Worm (Caenorhabditis elegans): ENCODE results near the gene atp-4.

atp-4 gene

DNA sequence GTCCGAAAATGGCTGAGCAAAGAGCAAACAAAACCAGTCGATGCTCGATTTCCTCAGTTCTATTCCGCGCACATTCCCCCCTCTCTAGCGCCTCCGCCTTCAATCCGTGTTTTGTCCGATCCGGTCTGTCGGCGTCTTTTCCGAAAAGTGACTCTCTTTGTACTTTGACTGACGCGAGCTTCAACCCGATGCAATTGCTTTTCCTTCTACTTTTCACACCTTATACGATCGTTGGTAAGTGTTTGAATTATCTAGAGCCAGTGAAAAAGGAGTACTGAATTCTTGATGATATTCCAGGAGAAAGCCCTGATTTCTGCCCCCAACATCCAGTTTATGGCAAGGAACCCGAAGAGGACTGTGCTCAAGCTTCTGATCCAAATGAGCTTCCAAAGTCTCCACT lies 11.9 kb downstream of the atp-4 start, which contains the start of gene cht-6:
TSS of gene cht-6 (plus strand) at position 9 of the 400 bp plus-strand sequence.
- no peak for TF ChIP-seq ama-1 (optimal IDR thresholded peaks at IDR 0.05)
- no peak for TF ChIP-seq tbx-11 (GFP tag; IDR thresholded peaks at IDR 0.05)
- no peak for TF ChIP-seq hmg-4 (GFP tag; optimal IDR thresholded peaks at IDR 0.05)
- no peak for TF ChIP-seq F13C5.2 (tag; optimal IDR thresholded peaks at IDR 0.05)

DNA sequence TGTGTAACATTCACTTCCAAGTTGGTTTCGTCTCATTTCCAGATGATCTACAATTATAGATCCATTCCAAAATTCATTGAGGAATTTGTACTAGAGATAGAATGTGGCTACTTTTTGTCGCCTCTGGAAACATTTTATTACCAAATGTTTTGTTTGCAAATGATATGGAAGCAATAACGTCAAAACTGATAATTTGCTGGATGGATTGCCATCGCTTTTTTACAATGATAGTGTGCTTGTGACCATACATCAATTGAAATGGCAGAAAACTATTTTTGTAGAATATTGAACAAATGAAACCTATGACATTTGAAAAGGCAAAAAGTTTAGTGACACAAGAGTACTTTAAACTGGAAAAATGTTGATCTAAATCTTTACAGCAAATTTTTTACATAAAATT lies 12.4 kb downstream of the atp-4 start:
- TF ChIP-seq F13C5.2 (tag; optimal IDR thresholded peaks at IDR 0.05) (no peak), ets-7 (tag; optimal IDR thresholded peaks at IDR 0.05) (no peak), ceh-13 (GFP tag; optimal IDR thresholded peaks at IDR 0.05) (no peak), flt-1 (GFP tag; IDR thresholded peaks at IDR 0.05) (no peak), tbx-11 (GFP tag; IDR thresholded peaks at IDR 0.05) (no peak), hnd-1 (tag; optimal IDR thresholded peaks at IDR 0.05) (no peak), sea-1 (GFP tag; conservative IDR thresholded peaks at IDR 0.05) (no peak), scrt-1 (GFP tag; IDR thresholded peaks at IDR 0.05) (no peak), hmg-4 (GFP tag; optimal IDR thresholded peaks at IDR 0.05) (no peak), aly-1 (tag; optimal IDR thresholded peaks at IDR 0.05) (no peak), ama-1 (optimal IDR thresholded peaks at IDR 0.05) (no peak), tra-4 (tag; optimal IDR thresholded peaks at IDR 0.05) (no peak), pes-1 (GFP tag; IDR thresholded peaks at IDR 0.05) (no peak), ceh-36 (tag; optimal IDR thresholded peaks at IDR 0.05) (no peak), B0310.2 (tag; optimal IDR thresholded peaks at IDR 0.05) (no peak), hmbx-1 (tag; optimal IDR thresholded peaks at IDR 0.05) (no peak)

DNA sequence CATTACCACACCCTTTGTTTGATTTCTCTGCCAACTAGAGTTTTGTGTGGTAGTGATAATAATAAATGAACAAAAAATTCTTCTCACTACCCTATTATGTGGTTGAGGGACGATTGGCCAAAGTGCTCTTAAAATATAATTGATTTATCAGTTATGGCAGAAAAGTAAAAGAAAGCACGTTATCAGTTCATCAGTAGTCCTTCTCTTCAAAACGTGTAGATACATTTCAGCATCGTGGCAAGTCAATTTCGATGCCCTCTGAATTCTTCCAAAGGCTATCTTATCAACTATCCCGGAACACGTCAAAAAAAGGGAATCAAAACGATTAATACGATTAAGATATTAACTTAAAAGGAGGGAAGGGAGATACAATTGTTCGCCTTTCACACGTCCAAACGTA lies 13.9 kb downstream of the atp-4 start:
- TF ChIP-seq hmbx-1 (tag; optimal IDR thresholded peaks at IDR 0.05) (no peak), ceh-13 (GFP tag; optimal IDR thresholded peaks at IDR 0.05) (no peak), hmg-4 (GFP tag; optimal IDR thresholded peaks at IDR 0.05) (no peak), pes-1 (GFP tag; IDR thresholded peaks at IDR 0.05) (no peak), tbx-37 (GFP tag; conservative IDR thresholded peaks at IDR 0.05) (no peak), ets-7 (tag; optimal IDR thresholded peaks at IDR 0.05) (no peak), aly-1 (tag; optimal IDR thresholded peaks at IDR 0.05) (no peak), sea-1 (GFP tag; conservative IDR thresholded peaks at IDR 0.05) (no peak)

DNA sequence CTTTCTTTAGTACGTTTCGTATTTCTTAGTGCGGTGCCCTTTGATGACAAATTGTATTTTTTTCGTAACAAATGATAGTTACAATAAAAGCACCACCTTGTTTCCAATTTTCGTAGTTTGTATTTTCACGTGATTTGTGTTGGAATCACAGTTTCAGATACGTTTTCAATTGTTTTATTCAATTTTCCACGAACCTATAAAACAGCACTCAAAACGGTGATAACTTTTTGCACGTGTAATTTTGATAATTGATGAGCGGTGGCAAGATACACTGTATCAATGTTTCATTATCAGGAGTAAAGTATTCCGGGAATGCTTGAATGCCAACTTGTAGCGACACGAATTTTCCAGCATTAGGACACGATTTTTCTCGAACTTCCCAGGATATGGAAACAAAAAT lies 15.8 kb downstream of the atp-4 start:
- TF ChIP-seq F13C5.2 (tag; optimal IDR thresholded peaks at IDR 0.05) = no peak
- no peak for TF ChIP-seq ceh-13 (GFP tag; optimal IDR thresholded peaks at IDR 0.05)
- TF ChIP-seq hnd-1 (tag; optimal IDR thresholded peaks at IDR 0.05) = no peak
- TF ChIP-seq scrt-1 (GFP tag; IDR thresholded peaks at IDR 0.05) = no peak
- TF ChIP-seq hmg-4 (GFP tag; optimal IDR thresholded peaks at IDR 0.05) = no peak
- no peak for TF ChIP-seq ets-7 (tag; optimal IDR thresholded peaks at IDR 0.05)
- TF ChIP-seq pes-1 (GFP tag; IDR thresholded peaks at IDR 0.05) = no peak
- no peak for TF ChIP-seq sea-1 (GFP tag; conservative IDR thresholded peaks at IDR 0.05)

DNA sequence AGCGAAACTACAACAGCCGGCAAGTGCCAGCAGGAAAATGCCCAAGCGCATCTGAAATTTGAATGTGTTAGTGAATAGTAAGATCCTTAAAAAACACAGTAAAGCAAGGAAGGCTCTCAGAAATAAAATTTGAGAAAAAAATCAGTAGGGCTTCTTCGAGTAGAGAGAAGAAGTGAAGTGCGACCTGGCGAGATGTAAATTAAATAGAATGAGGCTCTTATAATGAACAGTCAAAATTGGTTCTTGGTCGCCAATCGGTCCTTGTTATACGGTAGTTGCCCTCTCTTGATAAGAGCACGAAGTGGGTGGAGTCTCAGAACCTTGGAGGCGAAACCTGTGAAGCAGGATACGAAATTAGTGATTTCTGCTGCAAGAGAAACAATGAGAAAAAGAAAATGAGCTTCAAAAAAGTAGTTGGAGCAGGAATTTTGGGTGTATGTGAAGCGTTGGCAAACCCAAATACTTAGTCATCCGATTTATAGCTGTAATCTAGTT lies 18.1 kb downstream of the atp-4 start, which contains the start of gene bcf-1:
TSS of gene bcf-1 (minus strand) at position 51 of the 495 bp plus-strand sequence.
- TF ChIP-seq tbx-37 (GFP tag; conservative IDR thresholded peaks at IDR 0.05) (no peak), ceh-13 (GFP tag; optimal IDR thresholded peaks at IDR 0.05) (no peak), sea-1 (GFP tag; conservative IDR thresholded peaks at IDR 0.05) (no peak), ceh-36 (tag; optimal IDR thresholded peaks at IDR 0.05) (no peak)

DNA sequence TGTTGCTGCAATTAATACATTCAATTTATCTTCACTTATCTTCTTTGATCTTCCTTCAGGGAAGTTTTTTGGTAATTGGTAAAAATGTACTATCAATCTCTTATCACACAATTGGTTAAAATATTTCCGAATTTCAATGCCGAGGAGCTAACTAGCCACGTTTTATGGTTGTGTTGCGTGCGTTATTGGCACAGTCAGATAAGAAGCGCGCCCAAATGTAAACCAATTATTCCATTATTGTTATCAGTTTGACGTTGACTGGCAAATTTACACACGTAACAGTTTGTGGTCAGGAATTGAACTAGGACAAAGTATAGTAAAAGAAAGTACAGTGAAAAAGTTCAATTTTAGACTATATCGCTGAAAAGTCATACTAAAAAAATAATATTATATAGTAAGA lies 19.3 kb downstream of the atp-4 start:
- TF ChIP-seq hmg-4 (GFP tag; optimal IDR thresholded peaks at IDR 0.05) (no peak), B0310.2 (tag; optimal IDR thresholded peaks at IDR 0.05) (no peak), F13C5.2 (tag; optimal IDR thresholded peaks at IDR 0.05) (no peak), flt-1 (GFP tag; IDR thresholded peaks at IDR 0.05) (no peak), tbx-37 (GFP tag; conservative IDR thresholded peaks at IDR 0.05) (no peak), hmbx-1 (tag; optimal IDR thresholded peaks at IDR 0.05) (no peak), ama-1 (optimal IDR thresholded peaks at IDR 0.05) (no peak), ceh-13 (GFP tag; optimal IDR thresholded peaks at IDR 0.05) (no peak), ceh-36 (tag; optimal IDR thresholded peaks at IDR 0.05) (no peak)

DNA sequence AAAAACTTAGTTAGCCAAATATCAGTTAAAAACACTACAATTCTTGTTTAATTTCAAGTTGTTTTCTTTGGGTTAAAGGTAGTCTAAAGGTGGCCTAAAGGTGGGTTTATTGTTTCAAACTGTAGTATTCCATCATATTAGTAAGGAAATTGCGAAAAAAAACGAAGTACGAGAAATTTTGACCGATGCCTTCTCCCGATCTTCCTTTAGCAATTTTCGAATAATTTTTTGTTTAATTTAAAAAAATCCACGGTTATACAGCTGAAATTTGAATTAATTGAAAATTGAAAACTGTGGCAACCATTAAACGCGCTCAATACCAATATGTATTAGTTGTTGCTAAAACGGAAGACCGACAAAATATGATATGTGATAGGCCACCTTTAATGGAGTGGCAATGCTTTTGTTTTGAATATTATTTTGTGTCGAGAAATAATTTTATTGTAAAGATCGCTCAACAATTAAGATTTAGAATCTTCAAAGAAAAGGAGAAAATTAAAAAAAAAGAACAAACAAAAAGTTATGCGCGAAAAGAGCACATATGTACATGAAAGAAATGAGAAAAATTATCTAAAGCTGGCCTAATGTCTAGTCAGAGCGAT lies 25.9 kb downstream of the atp-4 start:
- TF ChIP-seq aly-1 (tag; optimal IDR thresholded peaks at IDR 0.05) (no peak), hmbx-1 (tag; optimal IDR thresholded peaks at IDR 0.05) (no peak), sea-1 (GFP tag; conservative IDR thresholded peaks at IDR 0.05) (no peak)

DNA sequence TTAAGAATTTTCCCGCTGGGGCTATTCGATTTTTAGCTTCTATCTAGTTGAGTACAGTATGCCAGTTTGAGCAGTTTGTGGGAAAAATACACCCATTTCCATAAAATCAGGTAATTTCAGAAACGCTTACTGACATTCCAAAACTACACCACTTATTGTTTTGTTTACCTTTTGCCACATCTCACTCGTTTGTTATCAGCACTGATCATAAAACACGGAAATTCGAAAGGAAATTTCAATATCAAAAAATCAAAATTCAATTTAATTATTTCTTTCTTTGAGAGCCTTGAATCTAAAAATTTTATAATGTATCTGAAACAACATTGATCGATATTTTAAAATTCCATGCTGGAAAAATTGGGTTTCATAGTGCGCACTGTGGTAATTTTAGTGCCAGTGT lies 26.4 kb downstream of the atp-4 start:
- TF ChIP-seq ceh-36 (tag; optimal IDR thresholded peaks at IDR 0.05) (no peak), ets-7 (tag; optimal IDR thresholded peaks at IDR 0.05) (no peak)

DNA sequence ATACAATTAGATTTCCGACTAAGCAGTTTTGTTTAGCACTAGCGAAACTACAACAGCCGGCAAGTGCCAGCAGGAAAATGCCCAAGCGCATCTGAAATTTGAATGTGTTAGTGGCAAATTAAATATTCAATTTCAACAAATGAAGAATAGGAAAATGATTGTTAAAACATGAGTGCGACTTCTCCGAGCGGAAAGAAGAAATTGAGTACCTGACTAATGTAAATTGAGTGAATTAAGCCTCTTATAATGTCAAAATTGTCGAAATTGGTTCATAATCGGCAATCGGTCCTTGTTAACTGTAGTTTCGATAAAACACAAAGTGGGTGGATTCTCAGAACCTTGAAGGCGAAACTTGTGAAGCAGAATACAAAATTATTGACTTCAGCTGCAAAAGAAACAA lies 27.1 kb downstream of the atp-4 start, which contains the start of gene gfi-1:
TSS of gene gfi-1 (minus strand) at position 101 of the 400 bp plus-strand sequence.
- TF ChIP-seq tra-4 (tag; optimal IDR thresholded peaks at IDR 0.05) = no peak
- no peak for TF ChIP-seq scrt-1 (GFP tag; IDR thresholded peaks at IDR 0.05)
- TF ChIP-seq pes-1 (GFP tag; IDR thresholded peaks at IDR 0.05) = no peak
- TF ChIP-seq hnd-1 (tag; optimal IDR thresholded peaks at IDR 0.05) = no peak
- no peak for TF ChIP-seq F13C5.2 (tag; optimal IDR thresholded peaks at IDR 0.05)
- no peak for TF ChIP-seq ets-7 (tag; optimal IDR thresholded peaks at IDR 0.05)
- TF ChIP-seq sea-1 (GFP tag; conservative IDR thresholded peaks at IDR 0.05) = no peak
- no peak for TF ChIP-seq flt-1 (GFP tag; IDR thresholded peaks at IDR 0.05)
- TF ChIP-seq aly-1 (tag; optimal IDR thresholded peaks at IDR 0.05) = no peak
- no peak for TF ChIP-seq tbx-11 (GFP tag; IDR thresholded peaks at IDR 0.05)
- no peak for TF ChIP-seq ama-1 (optimal IDR thresholded peaks at IDR 0.05)
- TF ChIP-seq B0310.2 (tag; optimal IDR thresholded peaks at IDR 0.05) = no peak
- no peak for TF ChIP-seq ceh-13 (GFP tag; optimal IDR thresholded peaks at IDR 0.05)
- no peak for TF ChIP-seq hmbx-1 (tag; optimal IDR thresholded peaks at IDR 0.05)
- TF ChIP-seq hmg-4 (GFP tag; optimal IDR thresholded peaks at IDR 0.05) = no peak
- no peak for TF ChIP-seq ceh-36 (tag; optimal IDR thresholded peaks at IDR 0.05)
- no peak for TF ChIP-seq tbx-37 (GFP tag; conservative IDR thresholded peaks at IDR 0.05)

Measured in whole organism, early embryonic.